Worm (Caenorhabditis elegans): Measurements from ENCODE around the gene srv-1.
A peak's percentile ranks its signal among the peaks of the same experiment; 100 is the strongest.

DNA sequence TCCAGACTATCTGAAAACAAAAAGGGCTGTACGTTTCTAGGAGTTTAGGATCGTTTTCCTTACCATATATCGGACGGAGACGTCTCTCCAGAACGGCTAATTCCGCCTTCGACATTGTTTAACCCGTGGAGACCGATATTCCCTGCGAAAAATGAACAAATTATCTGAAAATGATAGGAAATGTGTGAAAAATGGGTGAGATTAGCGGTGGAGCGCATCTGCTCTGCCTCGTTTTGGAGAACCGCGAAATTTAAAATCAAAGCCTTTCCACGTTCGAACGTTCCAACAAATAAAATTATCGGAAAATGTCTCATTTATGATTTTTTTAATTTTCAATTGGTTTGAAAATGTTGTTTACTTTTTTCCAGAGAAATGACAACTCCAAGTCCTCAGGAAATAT, 19.1 kb downstream of the srv-1 start, which contains the start of the genes cra-1 and kbp-1:
- peak; percentile 47 for TF ChIP-seq dpl-1 (GFP tag; optimal IDR thresholded peaks at IDR 0.05)
- no peak for TF ChIP-seq ceh-79 (tag; optimal IDR thresholded peaks at IDR 0.05)
- TF ChIP-seq madf-10 (tag; optimal IDR thresholded peaks at IDR 0.05): no peak
- no peak for TF ChIP-seq sea-2 (GFP tag; IDR thresholded peaks at IDR 0.05)
- no peak for TF ChIP-seq unc-62 (GFP tag; optimal IDR thresholded peaks at IDR 0.05)
- peak; percentile 49 for TF ChIP-seq lin-54 (GFP tag; optimal IDR thresholded peaks at IDR 0.05)
- no peak for TF ChIP-seq dpff-1 (tag; optimal IDR thresholded peaks at IDR 0.05)
- no peak for TF ChIP-seq chd-7 (tag; optimal IDR thresholded peaks at IDR 0.05)
- no peak for TF ChIP-seq lsy-27 (tag; optimal IDR thresholded peaks at IDR 0.05; ENCODE audit: borderline replicate concordance, insufficient read depth)
- no peak for TF ChIP-seq repo-1 (tag; optimal IDR thresholded peaks at IDR 0.05)
- TF ChIP-seq B0336.3 (GFP tag; IDR thresholded peaks at IDR 0.05): no peak
- no peak for TF ChIP-seq pbrm-1 (GFP tag; IDR thresholded peaks at IDR 0.05)
- TF ChIP-seq sdz-38 (tag; optimal IDR thresholded peaks at IDR 0.05): no peak

All from whole organism, young adult.